Worm (Caenorhabditis elegans): ENCODE data around the gene mnk-1.

- TF ChIP-seq mdl-1 (tag; optimal IDR thresholded peaks at IDR 0.05) (no peak), ceh-90 (tag; optimal IDR thresholded peaks at IDR 0.05) (no peak)
Observed at ce11 chrII:10542654-10543456, 12.0 kb downstream of the mnk-1 start.
